Worm (Caenorhabditis elegans) whole organism, L3 larva: Measurements from ENCODE around the gene C08H9.16.

Experiments used
- elt-1 ChIP-seq: fragments of 150-350 bp; optimal IDR thresholded peaks from 2 replicates; lab custom pipeline; 2014; ENCODE audit warnings: missing biosample characterization, missing genetic modification characterization
- nhr-23 ChIP-seq: fragments of 150-350 bp; optimal IDR thresholded peaks from 2 replicates; lab custom pipeline; 2014; ENCODE audit warnings: missing biosample characterization, missing genetic modification reagents, missing genetic modification characterization
- nhr-25 ChIP-seq: sonication (generic microtip); optimal IDR thresholded peaks from 2 replicates; lab custom pipeline; 2017; ENCODE audit warnings: missing biosample characterization, missing genetic modification characterization
- nhr-76 ChIP-seq: fragments of 150-350 bp; sonication (generic microtip); optimal IDR thresholded peaks from 5 replicates; lab custom pipeline; 2014; ENCODE audit warnings: missing biosample characterization, missing genetic modification characterization
- skn-1 ChIP-seq: fragments of 150-350 bp; optimal IDR thresholded peaks from 2 replicates; lab custom pipeline; 2014; ENCODE audit warnings: missing biosample characterization, missing genetic modification characterization
- unc-39 ChIP-seq: sonication (generic microtip); optimal IDR thresholded peaks from 4 replicates; lab custom pipeline; 2017; ENCODE audit warnings: missing biosample characterization, missing genetic modification characterization

- TF ChIP-seq nhr-25 (tag; lab: Kevin White, UChicago), result no peak
- no peak for TF ChIP-seq elt-1 (tag; lab: Kevin White, UChicago)
- TF ChIP-seq nhr-76 (tag; lab: Kevin White, UChicago), result no peak
- TF ChIP-seq nhr-23, result no peak
- TF ChIP-seq unc-39 (tag; lab: Kevin White, UChicago), result no peak
- TF ChIP-seq skn-1, result no peak
These were observed 46.3 kb downstream of the C08H9.16 start, which contains the start of the genes C05C10.7 and C05C10.5 for ce11 chrII:9938877-9939276.
